Worm (Caenorhabditis elegans) whole organism, early embryonic: ENCODE measurements around the gene cyy-1.

Source experiments
- B0310.2 ChIP-seq: sonication (generic microtip); optimal IDR thresholded peaks from 2 replicates; lab custom pipeline; 2016; ENCODE audit warnings: mild to moderate bottlenecking, missing genetic modification characterization, missing compliant biosample characterization
- F13C5.2 ChIP-seq: sonication (generic microtip); optimal IDR thresholded peaks from 2 replicates; lab custom pipeline; 2017; ENCODE audit warnings: mild to moderate bottlenecking, missing genetic modification characterization, inconsistent platforms, missing compliant biosample characterization
- aly-1 ChIP-seq: sonication (generic microtip); optimal IDR thresholded peaks from 2 replicates; lab custom pipeline; 2016; ENCODE audit warnings: missing genetic modification characterization, missing compliant biosample characterization
- ama-1 ChIP-seq: fragments of 150-350 bp; optimal IDR thresholded peaks from 2 replicates; lab custom pipeline; 2014
- ceh-13 ChIP-seq: fragments of 200-800 bp; sonication (Bioruptor generic); optimal IDR thresholded peaks from 2 replicates; lab custom pipeline; 2018; ENCODE audit warnings: mild to moderate bottlenecking, missing genetic modification characterization, missing compliant biosample characterization
- ceh-36 ChIP-seq: sonication (generic microtip); optimal IDR thresholded peaks from 2 replicates; lab custom pipeline; 2016; ENCODE audit warnings: missing genetic modification characterization, inconsistent platforms, missing compliant biosample characterization
- ets-7 ChIP-seq: sonication (generic microtip); optimal IDR thresholded peaks from 2 replicates; lab custom pipeline; 2016; ENCODE audit warnings: missing genotype, missing genetic modification characterization, missing compliant biosample characterization
- flt-1 ChIP-seq: fragments of 200-800 bp; sonication (Bioruptor generic); IDR thresholded peaks from 2 replicates; pipeline ENCODE4 v1.3.6; 2022; ENCODE audit warnings: missing genetic modification characterization, missing compliant biosample characterization
- hmbx-1 ChIP-seq: sonication (generic microtip); optimal IDR thresholded peaks from 2 replicates; lab custom pipeline; 2016; ENCODE audit warnings: mild to moderate bottlenecking, missing genetic modification characterization, missing compliant biosample characterization
- hmg-4 ChIP-seq: fragments of 200-800 bp; sonication (Bioruptor generic); optimal IDR thresholded peaks from 2 replicates; lab custom pipeline; 2018; ENCODE audit warnings: mild to moderate bottlenecking, missing genetic modification characterization, missing compliant biosample characterization
- sea-1 ChIP-seq: fragments of 200-800 bp; sonication (Bioruptor generic); conservative IDR thresholded peaks from 2 replicates; pipeline ENCODE4 v1.3.6; 2022; ENCODE audit warnings: missing genetic modification characterization, missing compliant biosample characterization
- tbx-11 ChIP-seq: fragments of 200-800 bp; sonication (Bioruptor generic); IDR thresholded peaks from 2 replicates; pipeline ENCODE4 v1.3.6; 2022; ENCODE audit warnings: missing genetic modification characterization, missing compliant biosample characterization
- tbx-37 ChIP-seq: fragments of 200-800 bp; sonication (Bioruptor generic); conservative IDR thresholded peaks from 2 replicates; pipeline ENCODE4 v1.3.6; 2022; ENCODE audit warnings: missing genetic modification reagents, missing genetic modification characterization, missing compliant biosample characterization
- tra-4 ChIP-seq: sonication (generic microtip); optimal IDR thresholded peaks from 2 replicates; lab custom pipeline; 2017; ENCODE audit warnings: missing genetic modification characterization, missing compliant biosample characterization

DNA sequence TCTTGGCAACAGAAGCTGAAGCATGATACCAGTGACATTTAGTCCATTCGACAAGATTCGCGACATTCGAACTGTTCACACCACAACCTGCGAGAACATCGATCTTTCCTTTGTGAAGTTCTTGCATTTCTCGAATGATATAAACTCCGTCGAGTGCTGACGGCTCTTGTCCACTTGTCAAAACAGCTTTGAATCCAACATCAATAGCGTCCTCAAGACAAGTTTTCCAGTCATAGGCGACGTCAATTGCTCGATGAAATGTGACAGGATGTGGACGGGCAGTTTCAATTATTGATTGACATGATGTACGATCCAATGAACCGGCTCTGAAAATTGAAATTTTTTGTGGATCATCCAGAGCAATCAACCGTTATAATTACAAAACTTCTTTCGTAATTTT, 3.0 kb upstream of the cyy-1 start:
- TF ChIP-seq ama-1 (lab: Kevin White, UChicago) (no peak), flt-1 (no peak), F13C5.2 (tag; lab: Kevin White, UChicago) (no peak), tra-4 (no peak), tbx-11 (GFP tag; lab: Robert Waterston, UW) (no peak), sea-1 (GFP tag; lab: Robert Waterston, UW) (no peak), aly-1 (tag; lab: Kevin White, UChicago) (no peak), ets-7 (no peak), ceh-36 (tag; lab: Kevin White, UChicago) (no peak), B0310.2 (tag; lab: Kevin White, UChicago) (no peak), tbx-37 (GFP tag; lab: Robert Waterston, UW) (no peak), hmbx-1 (no peak), ceh-13 (GFP tag; lab: Kevin White, UChicago) (no peak), hmg-4 (GFP tag; lab: Kevin White, UChicago) (no peak)
